Fruit fly (Drosophila melanogaster): Measurements from ENCODE around the gene Ork1.

Ork1 gene

dm6 chrX:10848565-10848964, 42.5 kb downstream of the Ork1 start, which contains the start of gene CG2202 (continued):
- TF ChIP-seq esg (GFP tag; conservative IDR thresholded peaks at IDR 0.05) (no peak), CG8388 (GFP tag; optimal IDR thresholded peaks at IDR 0.05) (no peak), BEAF-32 (GFP tag; optimal IDR thresholded peaks at IDR 0.05) (peak; percentile 79), chif (GFP tag; optimal IDR thresholded peaks at IDR 0.05) (no peak), jumu (GFP tag; optimal IDR thresholded peaks at IDR 0.05) (no peak), gsb-n (tag; optimal IDR thresholded peaks at IDR 0.05) (no peak), CG33213 (GFP tag; optimal IDR thresholded peaks at IDR 0.05) (no peak), Rx (GFP tag; IDR thresholded peaks at IDR 0.05) (no peak), Hsf (GFP tag; optimal IDR thresholded peaks at IDR 0.05) (no peak), Eip74EF (GFP tag; optimal IDR thresholded peaks at IDR 0.05) (no peak), Kr (GFP tag; optimal IDR thresholded peaks at IDR 0.05) (no peak), fru (optimal IDR thresholded peaks at IDR 0.05) (no peak), MTF-1 (GFP tag; optimal IDR thresholded peaks at IDR 0.05; ENCODE audit: borderline replicate concordance) (no peak), bsh (GFP tag; optimal IDR thresholded peaks at IDR 0.05) (no peak), CG10147 (GFP tag; optimal IDR thresholded peaks at IDR 0.05) (no peak), CG34422 (GFP tag; IDR thresholded peaks at IDR 0.05) (no peak), chinmo (GFP tag; IDR thresholded peaks at IDR 0.05; ENCODE audit: partially characterized antibody) (no peak), onecut (GFP tag; IDR thresholded peaks at IDR 0.05) (no peak), CG16815 (GFP tag; optimal IDR thresholded peaks at IDR 0.05) (no peak), cad (GFP tag; optimal IDR thresholded peaks at IDR 0.05) (no peak), CG6791 (GFP tag; IDR thresholded peaks at IDR 0.05; ENCODE audit: partially characterized antibody) (peak; percentile 53), klu (GFP tag; IDR thresholded peaks at IDR 0.05) (no peak), CG14710 (tag; optimal IDR thresholded peaks at IDR 0.05) (peak; percentile 48), unc-4 (GFP tag; IDR thresholded peaks at IDR 0.05; ENCODE audit: partially characterized antibody) (peak; percentile 74), CG3281 (GFP tag; optimal IDR thresholded peaks at IDR 0.05) (no peak), gsb (GFP tag; IDR thresholded peaks at IDR 0.05) (no peak), CG10979 (tag; optimal IDR thresholded peaks at IDR 0.05) (no peak), CG2712 (tag; optimal IDR thresholded peaks at IDR 0.05) (no peak), gem (tag; optimal IDR thresholded peaks at IDR 0.05) (no peak), CG11723 (GFP tag; optimal IDR thresholded peaks at IDR 0.05) (no peak), nmo (GFP tag; optimal IDR thresholded peaks at IDR 0.05) (peak; percentile 20), CG10565 (GFP tag; optimal IDR thresholded peaks at IDR 0.05) (no peak), salm (tag; optimal IDR thresholded peaks at IDR 0.05) (no peak), CG15514 (GFP tag; optimal IDR thresholded peaks at IDR 0.05) (peak; percentile 24), amos (GFP tag; IDR thresholded peaks at IDR 0.05; ENCODE audit: partially characterized antibody) (peak; percentile 78), ewg (GFP tag; optimal IDR thresholded peaks at IDR 0.05) (no peak), CG17361 (GFP tag; IDR thresholded peaks at IDR 0.05) (no peak), CG16863 (GFP tag; optimal IDR thresholded peaks at IDR 0.05) (no peak), cg (GFP tag; optimal IDR thresholded peaks at IDR 0.05) (no peak), CG12391 (tag; optimal IDR thresholded peaks at IDR 0.05) (peak; percentile 17), hbn (GFP tag; IDR thresholded peaks at IDR 0.05; ENCODE audit: partially characterized antibody) (peak; percentile 69), CG4707 (GFP tag; optimal IDR thresholded peaks at IDR 0.05) (no peak), ftz-f1 (GFP tag; optimal IDR thresholded peaks at IDR 0.05) (no peak), Atf3 (GFP tag; optimal IDR thresholded peaks at IDR 0.05) (no peak), CG13287 (GFP tag; IDR thresholded peaks at IDR 0.05; ENCODE audit: partially characterized antibody) (peak; percentile 80), jing (GFP tag; optimal IDR thresholded peaks at IDR 0.05) (no peak), tap (tag; optimal IDR thresholded peaks at IDR 0.05) (no peak), CG30403 (GFP tag; optimal IDR thresholded peaks at IDR 0.05) (no peak), CG18262 (tag; optimal IDR thresholded peaks at IDR 0.05) (no peak), Sin3A (optimal IDR thresholded peaks at IDR 0.05) (peak; percentile 24)

Data from whole organism, embryonic.